Worm (Caenorhabditis elegans) whole organism, midembryonic: ENCODE data around the gene W05H9.2.

Source experiments
- T22C8.4 ChIP-seq: fragments of 200-800 bp; sonication (Bioruptor generic); IDR thresholded peaks from 2 replicates; pipeline ENCODE4 v1.3.6; 2022; ENCODE audit warnings: missing genetic modification characterization, missing compliant biosample characterization
- cog-1 ChIP-seq: sonication (generic microtip); optimal IDR thresholded peaks from 2 replicates; lab custom pipeline; 2016; ENCODE audit warnings: missing genetic modification characterization, missing compliant biosample characterization
- flt-1 ChIP-seq: fragments of 200-800 bp; sonication (Bioruptor generic); IDR thresholded peaks from 2 replicates; pipeline ENCODE4 v1.3.6; 2022; ENCODE audit warnings: missing genetic modification characterization, missing compliant biosample characterization
- klf-2 ChIP-seq: fragments of 200-800 bp; sonication (Bioruptor generic); conservative IDR thresholded peaks from 2 replicates; pipeline ENCODE4 v1.3.6; 2022; ENCODE audit warnings: missing genetic modification reagents, missing genetic modification characterization, missing compliant biosample characterization
- med-1 ChIP-seq: sonication (generic microtip); optimal IDR thresholded peaks from 2 replicates; lab custom pipeline; 2017; ENCODE audit warnings: missing genetic modification characterization, mild to moderate bottlenecking, missing compliant biosample characterization, antibody characterized with exemption, missing genetic modification reagents; ENCODE audit not compliant: insufficient read depth
- ref-1 ChIP-seq: fragments of 200-800 bp; sonication (Bioruptor generic); conservative IDR thresholded peaks from 2 replicates; pipeline ENCODE4 v1.3.6; 2022; ENCODE audit warnings: missing genetic modification reagents, missing genetic modification characterization, missing compliant biosample characterization
- tab-1 ChIP-seq: fragments of 200-800 bp; sonication (Bioruptor generic); IDR thresholded peaks from 2 replicates; pipeline ENCODE4 v1.3.6; 2022; ENCODE audit warnings: missing genetic modification characterization, missing compliant biosample characterization
- ztf-23 ChIP-seq: fragments of 200-800 bp; sonication (Bioruptor generic); IDR thresholded peaks from 2 replicates; pipeline ENCODE4 v1.3.6; 2022; ENCODE audit warnings: missing genetic modification reagents, missing genetic modification characterization, missing compliant biosample characterization
- ztf-29 ChIP-seq: fragments of 200-800 bp; sonication (Bioruptor generic); IDR thresholded peaks from 2 replicates; pipeline ENCODE4 v1.3.6; 2022; ENCODE audit warnings: missing genetic modification reagents, missing genetic modification characterization, missing compliant biosample characterization

Gene W05H9.2

DNA sequence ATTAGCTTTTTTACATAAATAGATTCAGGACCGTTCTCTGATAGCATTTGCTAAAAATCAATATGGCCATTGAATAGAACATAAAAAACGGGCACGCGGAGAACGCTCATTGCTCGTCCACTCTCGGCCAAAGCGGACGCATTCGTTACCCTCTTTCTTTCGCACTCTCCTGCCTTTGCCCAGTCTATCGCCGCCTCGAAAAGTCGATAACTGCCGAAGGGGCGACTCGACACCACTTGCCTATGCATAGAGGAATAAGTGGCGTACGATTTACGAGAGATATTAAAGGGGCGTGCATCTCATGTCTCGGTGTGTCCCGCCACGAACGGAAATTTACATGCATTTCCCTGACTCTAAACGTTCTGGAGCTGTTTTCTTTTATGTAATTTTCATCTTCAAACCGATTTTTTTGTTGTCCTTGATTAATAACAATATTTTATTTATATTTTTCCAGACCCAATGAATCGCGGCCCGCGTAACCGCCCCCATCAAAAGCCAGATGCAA is 3.6 kb upstream of the W05H9.2 start, which contains the start of gene W05H9.4:
W05H9.4 (plus strand) TSS at position 455 of the 505 bp plus-strand sequence.
- TF ChIP-seq cog-1 (tag; lab: Kevin White, UChicago) (peak; percentile 65), ztf-29 (GFP tag; lab: Robert Waterston, UW) (no peak), T22C8.4 (GFP tag; lab: Robert Waterston, UW) (peak; percentile 84)

- TF ChIP-seq cog-1 (tag; lab: Kevin White, UChicago) (no peak), tab-1 (no peak), klf-2 (GFP tag; lab: Robert Waterston, UW) (no peak), med-1 (GFP tag; lab: Kevin White, UChicago) (no peak), ref-1 (GFP tag; lab: Robert Waterston, UW) (no peak), flt-1 (GFP tag; lab: Robert Waterston, UW) (no peak), T22C8.4 (GFP tag; lab: Robert Waterston, UW) (no peak), ztf-29 (GFP tag; lab: Robert Waterston, UW) (no peak), ztf-23 (GFP tag; lab: Robert Waterston, UW) (no peak)
These were observed 4.9 kb downstream of the W05H9.2 start, which contains the start of gene lro-1 for ce11 chrX:6271718-6272117. lro-1 (plus strand) TSS chrX:6272089.

ce11 chrX:6273772-6274171 is 6.9 kb downstream of the W05H9.2 start:
- no peak for TF ChIP-seq cog-1 (tag; lab: Kevin White, UChicago)
- no peak for TF ChIP-seq klf-2 (GFP tag; lab: Robert Waterston, UW)
- TF ChIP-seq tab-1 = no peak
- no peak for TF ChIP-seq ztf-23 (GFP tag; lab: Robert Waterston, UW)
- TF ChIP-seq flt-1 (GFP tag; lab: Robert Waterston, UW) = no peak
- no peak for TF ChIP-seq ref-1 (GFP tag; lab: Robert Waterston, UW)
- TF ChIP-seq med-1 (GFP tag; lab: Kevin White, UChicago) = no peak
- no peak for TF ChIP-seq ztf-29 (GFP tag; lab: Robert Waterston, UW)
- no peak for TF ChIP-seq T22C8.4 (GFP tag; lab: Robert Waterston, UW)

- TF ChIP-seq ztf-23 (GFP tag; lab: Robert Waterston, UW) = no peak
- TF ChIP-seq ztf-29 (GFP tag; lab: Robert Waterston, UW) = no peak
- no peak for TF ChIP-seq klf-2 (GFP tag; lab: Robert Waterston, UW)
- TF ChIP-seq ref-1 (GFP tag; lab: Robert Waterston, UW) = no peak
- no peak for TF ChIP-seq med-1 (GFP tag; lab: Kevin White, UChicago)
- no peak for TF ChIP-seq flt-1 (GFP tag; lab: Robert Waterston, UW)
- TF ChIP-seq tab-1 = no peak
- no peak for TF ChIP-seq cog-1 (tag; lab: Kevin White, UChicago)
- TF ChIP-seq T22C8.4 (GFP tag; lab: Robert Waterston, UW) = no peak
These were observed 7.4 kb downstream of the W05H9.2 start for ce11 chrX:6274270-6274669.

ce11 chrX:6275343-6275742 is 8.5 kb downstream of the W05H9.2 start:
- TF ChIP-seq cog-1 (tag; lab: Kevin White, UChicago) = no peak
- TF ChIP-seq tab-1 = no peak
- TF ChIP-seq flt-1 (GFP tag; lab: Robert Waterston, UW) = no peak
- TF ChIP-seq klf-2 (GFP tag; lab: Robert Waterston, UW) = no peak
- TF ChIP-seq ztf-23 (GFP tag; lab: Robert Waterston, UW) = no peak
- TF ChIP-seq med-1 (GFP tag; lab: Kevin White, UChicago) = no peak
- no peak for TF ChIP-seq ztf-29 (GFP tag; lab: Robert Waterston, UW)
- no peak for TF ChIP-seq T22C8.4 (GFP tag; lab: Robert Waterston, UW)
- TF ChIP-seq ref-1 (GFP tag; lab: Robert Waterston, UW) = no peak

DNA sequence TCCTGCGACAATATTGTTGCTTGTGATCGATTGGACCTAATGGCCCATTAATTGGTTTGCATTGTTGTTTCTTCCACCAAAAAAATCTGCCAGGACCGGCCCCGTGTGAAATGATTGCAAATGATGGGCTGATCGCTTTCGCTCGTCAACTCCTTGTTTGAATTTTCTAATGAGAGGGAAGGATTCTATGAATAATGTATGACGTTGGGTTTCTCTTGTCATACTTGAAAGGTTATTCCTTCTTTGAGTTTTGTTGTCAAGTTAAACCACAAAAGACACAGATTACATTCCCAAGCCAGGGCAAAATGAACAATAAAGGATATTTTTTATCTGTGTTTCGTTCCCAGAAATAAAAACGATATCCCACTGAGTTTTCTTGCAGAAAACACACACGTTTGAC is 9.9 kb downstream of the W05H9.2 start:
- TF ChIP-seq med-1 (GFP tag; lab: Kevin White, UChicago) (no peak), tab-1 (no peak), ztf-23 (GFP tag; lab: Robert Waterston, UW) (no peak), cog-1 (tag; lab: Kevin White, UChicago) (no peak), flt-1 (GFP tag; lab: Robert Waterston, UW) (no peak), klf-2 (GFP tag; lab: Robert Waterston, UW) (no peak), T22C8.4 (GFP tag; lab: Robert Waterston, UW) (no peak), ztf-29 (GFP tag; lab: Robert Waterston, UW) (no peak), ref-1 (GFP tag; lab: Robert Waterston, UW) (no peak)

DNA sequence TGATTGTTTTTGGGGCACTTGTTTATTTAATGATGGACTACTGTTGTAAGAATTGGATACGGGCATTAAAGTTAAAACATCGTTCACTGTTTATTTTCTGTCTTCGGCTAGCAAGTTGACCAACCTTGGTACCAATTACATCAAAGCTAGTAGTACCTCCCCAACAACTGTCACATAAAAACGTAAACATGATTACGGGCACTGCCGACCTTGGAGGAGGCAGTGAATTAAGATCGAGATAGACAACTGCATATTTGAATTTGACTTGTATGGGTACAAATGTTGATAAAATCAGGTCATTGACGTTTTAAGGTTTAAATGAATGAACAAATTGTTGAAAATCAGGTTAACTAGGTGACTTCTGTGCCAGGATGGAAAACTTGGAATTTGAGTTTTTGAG is 10.4 kb downstream of the W05H9.2 start:
- TF ChIP-seq cog-1 (tag; lab: Kevin White, UChicago) (no peak), T22C8.4 (GFP tag; lab: Robert Waterston, UW) (no peak), ref-1 (GFP tag; lab: Robert Waterston, UW) (no peak), tab-1 (no peak), ztf-29 (GFP tag; lab: Robert Waterston, UW) (no peak), klf-2 (GFP tag; lab: Robert Waterston, UW) (no peak), med-1 (GFP tag; lab: Kevin White, UChicago) (no peak)

DNA sequence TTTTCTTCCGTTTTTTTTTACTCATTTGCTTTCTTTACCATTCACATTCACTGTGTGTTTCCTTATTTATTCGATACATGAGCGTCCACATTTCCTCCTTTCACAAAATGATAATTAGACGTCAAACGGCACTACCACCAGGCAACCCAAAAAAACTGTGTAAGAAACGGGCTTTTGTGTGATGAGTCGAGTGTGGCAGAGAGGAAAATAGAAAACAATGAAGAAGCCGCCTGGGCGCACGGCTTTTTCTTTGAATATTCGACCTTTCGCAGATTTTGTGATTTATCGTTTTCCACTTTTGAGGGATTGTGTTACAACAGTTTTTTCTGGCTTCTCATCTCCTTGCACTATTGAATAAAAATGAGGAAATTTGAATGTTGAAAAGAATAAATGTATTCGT is 11.5 kb downstream of the W05H9.2 start:
- TF ChIP-seq tab-1 (no peak), ztf-23 (GFP tag; lab: Robert Waterston, UW) (no peak), ref-1 (GFP tag; lab: Robert Waterston, UW) (no peak), flt-1 (GFP tag; lab: Robert Waterston, UW) (no peak), cog-1 (tag; lab: Kevin White, UChicago) (no peak), ztf-29 (GFP tag; lab: Robert Waterston, UW) (no peak), klf-2 (GFP tag; lab: Robert Waterston, UW) (no peak), T22C8.4 (GFP tag; lab: Robert Waterston, UW) (no peak), med-1 (GFP tag; lab: Kevin White, UChicago) (no peak)

ce11 chrX:6279625-6280024 is 12.8 kb downstream of the W05H9.2 start, which contains the start of gene col-166:
col-166 (plus strand) TSS chrX:6280016.
- TF ChIP-seq T22C8.4 (GFP tag; lab: Robert Waterston, UW) (no peak), tab-1 (no peak), ref-1 (GFP tag; lab: Robert Waterston, UW) (no peak)
